Fruit fly (Drosophila melanogaster): ENCODE measurements around the gene Vps60.

The Vps60 gene

DNA sequence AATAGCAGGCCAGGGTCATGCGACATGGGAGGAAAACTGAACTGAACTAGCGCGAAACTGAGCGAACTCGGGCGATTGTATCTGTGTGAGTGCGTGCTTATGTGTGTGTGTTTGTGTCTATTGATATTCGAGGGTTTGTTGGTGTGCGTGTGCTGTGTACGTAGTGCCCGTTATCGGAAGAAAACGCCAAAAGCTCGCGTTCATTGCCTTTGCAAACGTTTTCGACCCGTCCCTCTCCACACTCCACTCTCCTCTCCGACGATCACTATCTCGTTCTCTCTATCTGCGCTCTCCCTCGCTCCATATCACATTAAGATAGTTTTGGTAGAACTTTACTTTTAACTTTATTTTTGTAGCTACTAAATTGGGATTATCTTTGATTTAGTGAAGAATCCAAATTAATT is 4.5 kb downstream of the Vps60 start (continued):
- TF ChIP-seq Hr78 (GFP tag; optimal IDR thresholded peaks at IDR 0.05) (peak in 1 of 2 experiments; percentile 58), Bdp1 (GFP tag; optimal IDR thresholded peaks at IDR 0.05) (no peak), Atf6 (GFP tag; IDR thresholded peaks at IDR 0.05) (peak; percentile 56; the same call in 1 of the 2 replicates), zen2 (GFP tag; IDR thresholded peaks at IDR 0.05; ENCODE audit: partially characterized antibody) (0 out of 3 replicates have a peak, but pooled peaks have one; percentile 18), CG2678 (tag; optimal IDR thresholded peaks at IDR 0.05) (peak; percentile 3), cg (GFP tag; optimal IDR thresholded peaks at IDR 0.05) (peak; percentile 84), ftz-f1 (GFP tag; optimal IDR thresholded peaks at IDR 0.05) (peak; percentile 97), rib (GFP tag; IDR thresholded peaks at IDR 0.05) (peak; percentile 88), Hmr (GFP tag; optimal IDR thresholded peaks at IDR 0.05) (peak; percentile 43), GATAe (GFP tag; conservative IDR thresholded peaks at IDR 0.05) (peak; percentile 69), salm (tag; optimal IDR thresholded peaks at IDR 0.05) (no peak), Pdp1 (GFP tag; optimal IDR thresholded peaks at IDR 0.05) (no peak), so (GFP tag; IDR thresholded peaks at IDR 0.05) (peak; percentile 69; the same call in 2 of the 3 replicates), bsh (GFP tag; optimal IDR thresholded peaks at IDR 0.05) (no peak), CG13624 (GFP tag; optimal IDR thresholded peaks at IDR 0.05) (peak; percentile 8), CG8478 (optimal IDR thresholded peaks at IDR 0.05) (peak; percentile 74), Dfd (GFP tag; optimal IDR thresholded peaks at IDR 0.05) (no peak), vfl (GFP tag; optimal IDR thresholded peaks at IDR 0.05) (no peak), CG11093 (GFP tag; IDR thresholded peaks at IDR 0.05) (no peak), caup (GFP tag; optimal IDR thresholded peaks at IDR 0.05; ENCODE audit: severe bottlenecking) (peak; percentile 21), Nf-YC (tag; optimal IDR thresholded peaks at IDR 0.05) (peak; percentile 36), CG32767 (GFP tag; IDR thresholded peaks at IDR 0.05) (peak; percentile 35; the same call in 1 of the 2 replicates), chinmo (GFP tag; IDR thresholded peaks at IDR 0.05; ENCODE audit: partially characterized antibody) (peak; percentile 99), tna (GFP tag; IDR thresholded peaks at IDR 0.05; ENCODE audit: partially characterized antibody) (0 out of 2 replicates have a peak, but pooled peaks have one; percentile 49), crol (GFP tag; IDR thresholded peaks at IDR 0.05) (peak; percentile 89), fd3F (GFP tag; optimal IDR thresholded peaks at IDR 0.05) (peak; percentile 2), chn (GFP tag; optimal IDR thresholded peaks at IDR 0.05) (no peak), Deaf1 (tag; optimal IDR thresholded peaks at IDR 0.05) (peak; percentile 47), lab (GFP tag; optimal IDR thresholded peaks at IDR 0.05) (peak; percentile 26), HmgZ (tag; optimal IDR thresholded peaks at IDR 0.05) (peak; percentile 66), exex (tag; optimal IDR thresholded peaks at IDR 0.05) (peak; percentile 73), CG34376 (GFP tag; optimal IDR thresholded peaks at IDR 0.05) (peak; percentile 80), Hey (tag; optimal IDR thresholded peaks at IDR 0.05) (peak; percentile 16), h (optimal IDR thresholded peaks at IDR 0.05) (no peak), Med (GFP tag) (peak; percentile 83), MBD-R2 (GFP tag; IDR thresholded peaks at IDR 0.05) (peak; percentile 22; the same call in 1 of the 2 replicates), CG30020 (tag; optimal IDR thresholded peaks at IDR 0.05) (no peak), pho (GFP tag; optimal IDR thresholded peaks at IDR 0.05) (peak; percentile 8), CG11723 (GFP tag; optimal IDR thresholded peaks at IDR 0.05) (no peak), seq (GFP tag; IDR thresholded peaks at IDR 0.05) (no peak), B-H1 (GFP tag; IDR thresholded peaks at IDR 0.05) (no peak), hkb (optimal IDR thresholded peaks at IDR 0.05) (no peak), hkb (GFP tag; IDR thresholded peaks at IDR 0.05) (peak; percentile 27; the same call in 1 of the 2 replicates), sd (tag; optimal IDR thresholded peaks at IDR 0.05) (peak; percentile 63), CG14014 (GFP tag; IDR thresholded peaks at IDR 0.05) (peak; percentile 25; the same call in 1 of the 2 replicates), Dbx (GFP tag; IDR thresholded peaks at IDR 0.05) (peak; percentile 62; the same call in 1 of the 3 replicates), mam (GFP tag; optimal IDR thresholded peaks at IDR 0.05) (no peak), CG15514 (GFP tag; optimal IDR thresholded peaks at IDR 0.05) (peak; percentile 47), Rfx (GFP tag; IDR thresholded peaks at IDR 0.05) (peak; percentile 17; the same call in 1 of the 2 replicates), CG15269 (tag; optimal IDR thresholded peaks at IDR 0.05) (peak; percentile 66)

Measured in whole organism, embryonic.